Fruit fly (Drosophila melanogaster) whole organism, adult: ENCODE data around the gene CG14624.

Experiments used
- CG11617 ChIP-seq: fragments of 200-800 bp; sonication (Bioruptor generic); optimal IDR thresholded peaks from 2 replicates; lab custom pipeline; 2017; ENCODE audit warnings: mild to moderate bottlenecking, missing biosample characterization, missing genetic modification reagents, missing genetic modification characterization
- CG1620 ChIP-seq: fragments of 200-800 bp; sonication (Bioruptor generic); optimal IDR thresholded peaks from 2 replicates; lab custom pipeline; 2016; ENCODE audit warnings: missing biosample characterization, missing genetic modification characterization
- CG33017 ChIP-seq: fragments of 200-800 bp; sonication (Bioruptor generic); optimal IDR thresholded peaks from 2 replicates; lab custom pipeline; 2018; ENCODE audit warnings: missing biosample characterization, mild to moderate bottlenecking, missing genetic modification characterization, moderate library complexity
- CG5204 ChIP-seq: fragments of 200-800 bp; sonication (Bioruptor generic); optimal IDR thresholded peaks from 2 replicates; lab custom pipeline; 2016; ENCODE audit warnings: missing biosample characterization, missing genetic modification characterization
- CG7045 ChIP-seq: fragments of 200-800 bp; sonication (Bioruptor generic); optimal IDR thresholded peaks from 2 replicates; lab custom pipeline; 2017; ENCODE audit warnings: missing biosample characterization, mild to moderate bottlenecking, missing genetic modification characterization
- CG7101 ChIP-seq: fragments of 200-800 bp; sonication (Bioruptor generic); optimal IDR thresholded peaks from 2 replicates; lab custom pipeline; 2018; ENCODE audit warnings: missing biosample characterization, mild to moderate bottlenecking, missing genetic modification characterization, moderate library complexity
- Clk ChIP-seq: fragments of 200-800 bp; sonication (Bioruptor generic); optimal IDR thresholded peaks from 2 replicates; lab custom pipeline; 2017; ENCODE audit warnings: missing biosample characterization, missing genetic modification characterization
- Crg-1 ChIP-seq: fragments of 200-800 bp; sonication (Bioruptor generic); optimal IDR thresholded peaks from 2 replicates; lab custom pipeline; 2016; ENCODE audit warnings: missing biosample characterization, missing genetic modification characterization
- cic ChIP-seq: fragments of 200-800 bp; sonication (Bioruptor generic); optimal IDR thresholded peaks from 2 replicates; lab custom pipeline; 2017; ENCODE audit warnings: missing biosample characterization, mild to moderate bottlenecking, missing genetic modification characterization, moderate library complexity
- kay ChIP-seq: fragments of 200-800 bp; sonication (Bioruptor generic); peaks from one replicate; lab custom pipeline; 2016; ENCODE audit warnings: missing biosample characterization, missing genetic modification characterization, borderline replicate concordance
- pad ChIP-seq: fragments of 200-800 bp; sonication (Bioruptor generic); optimal IDR thresholded peaks from 3 replicates; lab custom pipeline; 2017; ENCODE audit warnings: missing biosample characterization, missing genetic modification characterization, mild to moderate bottlenecking, moderate library complexity, missing genetic modification reagents
- tj ChIP-seq: fragments of 200-800 bp; sonication (Bioruptor generic); optimal IDR thresholded peaks from 3 replicates; lab custom pipeline; 2017; ENCODE audit warnings: missing biosample characterization, mild to moderate bottlenecking, missing genetic modification characterization, moderate library complexity
- toe ChIP-seq: fragments of 200-800 bp; sonication (Bioruptor generic); optimal IDR thresholded peaks from 2 replicates; lab custom pipeline; 2016; ENCODE audit warnings: missing biosample characterization, missing genetic modification characterization

dm6 chrX:1175993-1176392, 30.5 kb upstream of the CG14624 start, which contains the start of gene CG11384:
- TF ChIP-seq CG33017: no peak
- TF ChIP-seq toe (GFP tag; lab: Kevin White, UChicago): no peak
- TF ChIP-seq tj (GFP tag; lab: Kevin White, UChicago): no peak
- TF ChIP-seq cic: no peak
- no peak for TF ChIP-seq Crg-1 (GFP tag; lab: Kevin White, UChicago)
- TF ChIP-seq CG5204 (GFP tag; lab: Kevin White, UChicago): no peak
- no peak for TF ChIP-seq kay
- TF ChIP-seq Clk (GFP tag; lab: Kevin White, UChicago): no peak
- no peak for TF ChIP-seq CG11617 (GFP tag; lab: Kevin White, UChicago)
- no peak for TF ChIP-seq CG7101 (tag; lab: Kevin White, UChicago)
- no peak for TF ChIP-seq pad (GFP tag; lab: Kevin White, UChicago)
- TF ChIP-seq CG7045 (GFP tag; lab: Kevin White, UChicago): no peak
- TF ChIP-seq CG1620: no peak
